Worm (Caenorhabditis elegans) whole organism, young adult: ENCODE measurements around the gene gst-34.

Experiments
- C17E4.6 ChIP-seq: fragments of 200-800 bp; sonication (Bioruptor generic); IDR thresholded peaks from 2 replicates; pipeline ENCODE4 v1.3.6; 2022; ENCODE audit warnings: missing genetic modification reagents, missing genetic modification characterization, missing compliant biosample characterization
- F55B11.4 ChIP-seq: sonication (generic microtip); optimal IDR thresholded peaks from 2 replicates; lab custom pipeline; 2016; ENCODE audit warnings: missing compliant biosample characterization, missing genetic modification characterization, borderline replicate concordance; ENCODE audit not compliant: insufficient read depth
- Y79H2A.3 ChIP-seq: fragments of 200-800 bp; sonication (Bioruptor generic); conservative IDR thresholded peaks from 2 replicates; pipeline ENCODE4 v1.3.6; 2022; ENCODE audit warnings: missing genetic modification reagents, missing genetic modification characterization, missing compliant biosample characterization
- ZK185.1 ChIP-seq: sonication (generic microtip); optimal IDR thresholded peaks from 2 replicates; lab custom pipeline; 2016; ENCODE audit warnings: mild to moderate bottlenecking, missing genetic modification characterization, missing compliant biosample characterization; ENCODE audit not compliant: poor library complexity, severe bottlenecking
- ama-1 ChIP-seq, 3 experiments: fragments of 150-350 bp in 1 of 3; sonication (generic microtip) in 2 of 3; optimal IDR thresholded peaks; 2 replicates each; lab custom pipeline; 2014 to 2018; ENCODE audit warnings: missing biosample characterization in 2 of 3, missing genetic modification characterization in 2 of 3, missing genetic modification reagents in 2 of 3
- cebp-1 ChIP-seq, 2 experiments: fragments of 200-800 bp in 1 of 2; sonication (Bioruptor generic) in 1 of 2; sonication (generic microtip) in 1 of 2; IDR thresholded peaks in 1 of 2; optimal IDR thresholded peaks in 1 of 2; 2 replicates each; pipeline versions ENCODE4 v1.3.6 to Lab custom; 2017 to 2022; ENCODE audit warnings: missing compliant biosample characterization in 2 of 2, missing genetic modification characterization in 2 of 2, mild to moderate bottlenecking in 1 of 2, missing genetic modification reagents in 1 of 2, moderate library complexity in 1 of 2
- ceh-79 ChIP-seq: sonication (generic microtip); optimal IDR thresholded peaks from 2 replicates; lab custom pipeline; 2017; ENCODE audit warnings: mild to moderate bottlenecking, missing genetic modification characterization, missing compliant biosample characterization
- hsf-1 ChIP-seq: fragments of 200-800 bp; sonication (Bioruptor generic); IDR thresholded peaks from 2 replicates; pipeline ENCODE4 v1.3.6; 2022; ENCODE audit warnings: missing genetic modification reagents, missing genetic modification characterization, missing compliant biosample characterization
- let-526 ChIP-seq: fragments of 200-800 bp; sonication (Bioruptor generic); IDR thresholded peaks from 2 replicates; pipeline ENCODE4 v1.3.6; 2022; ENCODE audit warnings: missing genetic modification reagents, missing genetic modification characterization, missing compliant biosample characterization
- rcor-1 ChIP-seq: fragments of 200-800 bp; sonication (Bioruptor generic); IDR thresholded peaks from 2 replicates; pipeline ENCODE4 v1.3.6; 2022; ENCODE audit warnings: missing genetic modification reagents, missing genetic modification characterization, missing compliant biosample characterization
- unc-130 ChIP-seq: sonication (generic microtip); optimal IDR thresholded peaks from 2 replicates; lab custom pipeline; 2016; ENCODE audit warnings: missing genetic modification reagents, missing genetic modification characterization, missing compliant biosample characterization

- TF ChIP-seq C17E4.6 (GFP tag; lab: Robert Waterston, UW) (no peak), rcor-1 (no peak), ZK185.1 (no peak), ama-1 (optimal IDR thresholded peaks at IDR 0.05; lab: Kevin White, UChicago) (no peak), ama-1 (GFP tag; optimal IDR thresholded peaks at IDR 0.05; lab: Kevin White, UChicago) (no peak), let-526 (no peak), cebp-1 (GFP tag; IDR thresholded peaks at IDR 0.05; lab: Robert Waterston, UW) (peak; percentile 90), cebp-1 (tag; optimal IDR thresholded peaks at IDR 0.05; lab: Kevin White, UChicago) (peak; percentile 97), F55B11.4 (tag; lab: Kevin White, UChicago) (no peak), ceh-79 (no peak), unc-130 (GFP tag; lab: Kevin White, UChicago) (no peak), hsf-1 (GFP tag; lab: Robert Waterston, UW) (no peak), Y79H2A.3 (no peak)
Observed at ce11 chrII:15173174-15173573, 9.9 kb downstream of the gst-34 start.
